Fruit fly (Drosophila melanogaster) whole organism, adult: ENCODE data around the gene CG5968.

Source experiments
- CG14711 ChIP-seq: fragments of 200-800 bp; sonication (Bioruptor generic); optimal IDR thresholded peaks from 2 replicates; lab custom pipeline; 2018; ENCODE audit warnings: missing biosample characterization, mild to moderate bottlenecking, missing genetic modification characterization, moderate library complexity
- CG1620 ChIP-seq: fragments of 200-800 bp; sonication (Bioruptor generic); optimal IDR thresholded peaks from 2 replicates; lab custom pipeline; 2016; ENCODE audit warnings: missing biosample characterization, missing genetic modification characterization
- CG7045 ChIP-seq: fragments of 200-800 bp; sonication (Bioruptor generic); optimal IDR thresholded peaks from 2 replicates; lab custom pipeline; 2017; ENCODE audit warnings: missing biosample characterization, mild to moderate bottlenecking, missing genetic modification characterization
- Crg-1 ChIP-seq: fragments of 200-800 bp; sonication (Bioruptor generic); optimal IDR thresholded peaks from 2 replicates; lab custom pipeline; 2016; ENCODE audit warnings: missing biosample characterization, missing genetic modification characterization
- Hr96 ChIP-seq: fragments of 200-800 bp; sonication (Bioruptor generic); optimal IDR thresholded peaks from 2 replicates; lab custom pipeline; 2016; ENCODE audit warnings: missing biosample characterization, missing genetic modification characterization
- Mnt ChIP-seq: fragments of 200-800 bp; sonication (Bioruptor generic); optimal IDR thresholded peaks from 2 replicates; lab custom pipeline; 2016; ENCODE audit warnings: missing biosample characterization, mild to moderate bottlenecking, missing genetic modification characterization
- kay ChIP-seq: fragments of 200-800 bp; sonication (Bioruptor generic); peaks from one replicate; lab custom pipeline; 2016; ENCODE audit warnings: missing biosample characterization, missing genetic modification characterization, borderline replicate concordance
- ovo ChIP-seq: fragments of 200-800 bp; sonication (Bioruptor generic); optimal IDR thresholded peaks from 2 replicates; lab custom pipeline; 2016; ENCODE audit warnings: missing biosample characterization, missing genetic modification characterization
- pad ChIP-seq: fragments of 200-800 bp; sonication (Bioruptor generic); optimal IDR thresholded peaks from 3 replicates; lab custom pipeline; 2017; ENCODE audit warnings: missing biosample characterization, missing genetic modification characterization, mild to moderate bottlenecking, moderate library complexity, missing genetic modification reagents
- tj ChIP-seq: fragments of 200-800 bp; sonication (Bioruptor generic); optimal IDR thresholded peaks from 3 replicates; lab custom pipeline; 2017; ENCODE audit warnings: missing biosample characterization, mild to moderate bottlenecking, missing genetic modification characterization, moderate library complexity
- toe ChIP-seq: fragments of 200-800 bp; sonication (Bioruptor generic); optimal IDR thresholded peaks from 2 replicates; lab custom pipeline; 2016; ENCODE audit warnings: missing biosample characterization, missing genetic modification characterization

DNA sequence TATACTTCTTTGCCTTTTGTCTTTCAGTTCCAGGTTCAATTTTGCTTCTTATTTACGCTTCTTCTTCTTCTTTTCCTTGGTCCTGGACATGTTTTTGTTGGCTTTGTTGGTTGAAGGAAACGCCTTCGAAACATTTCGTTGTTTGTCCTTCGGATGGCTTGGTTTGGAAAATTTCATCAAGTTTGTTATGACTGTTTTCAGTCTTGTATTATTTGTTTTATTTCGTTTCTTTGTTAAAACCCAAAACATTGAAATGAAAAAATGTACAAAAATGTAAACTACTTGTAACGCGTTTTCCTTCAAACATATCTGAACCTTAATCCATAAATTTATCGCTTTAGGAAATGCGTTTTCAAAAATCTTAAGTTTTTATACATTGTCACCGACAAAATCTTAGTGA, 7.5 kb downstream of the CG5968 start, which contains the start of gene CG31816:
- TF ChIP-seq CG7045 (GFP tag; lab: Kevin White, UChicago) (no peak), CG14711 (tag; lab: Kevin White, UChicago) (no peak), ovo (GFP tag; lab: Kevin White, UChicago) (no peak), Hr96 (GFP tag; lab: Kevin White, UChicago) (no peak), tj (GFP tag; lab: Kevin White, UChicago) (no peak), toe (GFP tag; lab: Kevin White, UChicago) (no peak), pad (GFP tag; lab: Kevin White, UChicago) (no peak), Crg-1 (GFP tag; lab: Kevin White, UChicago) (no peak), CG1620 (no peak), kay (GFP tag; lab: Kevin White, UChicago) (no peak), Mnt (GFP tag; lab: Kevin White, UChicago) (no peak)
